Worm (Caenorhabditis elegans) whole organism, L2 larva: ENCODE measurements around the gene F49C12.2.

ENCODE experiments used
- C34F6.9 ChIP-seq: fragments of 150-350 bp; optimal IDR thresholded peaks from 2 replicates; lab custom pipeline; 2014; ENCODE audit warnings: missing biosample characterization, missing genetic modification characterization
- R02D3.7 ChIP-seq: fragments of 150-350 bp; optimal IDR thresholded peaks from 2 replicates; lab custom pipeline; 2014; ENCODE audit warnings: missing biosample characterization, missing genetic modification characterization
- ZK546.5 ChIP-seq: sonication (generic microtip); optimal IDR thresholded peaks from 2 replicates; lab custom pipeline; 2017; ENCODE audit warnings: missing biosample characterization, missing genetic modification characterization
- aly-2 ChIP-seq: fragments of 150-350 bp; optimal IDR thresholded peaks from 2 replicates; lab custom pipeline; 2014; ENCODE audit warnings: missing biosample characterization, missing genetic modification characterization
- ama-1 ChIP-seq: fragments of 150-350 bp; optimal IDR thresholded peaks from 2 replicates; lab custom pipeline; 2018; ENCODE audit warnings: inconsistent platforms
- blmp-1 ChIP-seq: sonication (generic microtip); optimal IDR thresholded peaks from 2 replicates; lab custom pipeline; 2017; ENCODE audit warnings: missing genetic modification characterization, mild to moderate bottlenecking, missing compliant biosample characterization, antibody characterized with exemption, moderate library complexity; ENCODE audit not compliant: insufficient read depth
- ceh-16 ChIP-seq: fragments of 150-350 bp; optimal IDR thresholded peaks from 2 replicates; lab custom pipeline; 2014; ENCODE audit warnings: missing biosample characterization, missing genetic modification characterization
- crh-2 ChIP-seq: sonication (generic microtip); optimal IDR thresholded peaks from 2 replicates; lab custom pipeline; 2017; ENCODE audit warnings: missing biosample characterization, missing genetic modification characterization
- dmd-4 ChIP-seq: sonication (generic microtip); optimal IDR thresholded peaks from 2 replicates; lab custom pipeline; 2017; ENCODE audit warnings: missing biosample characterization, missing genetic modification characterization
- elt-3 ChIP-seq: sonication (generic microtip); optimal IDR thresholded peaks from 2 replicates; lab custom pipeline; 2017; ENCODE audit warnings: missing biosample characterization, missing genetic modification characterization
- fos-1 ChIP-seq: fragments of 150-350 bp; optimal IDR thresholded peaks from 2 replicates; lab custom pipeline; 2014; ENCODE audit warnings: missing biosample characterization, missing genetic modification characterization
- lin-11 ChIP-seq: fragments of 150-350 bp; sonication (generic microtip); optimal IDR thresholded peaks from 2 replicates; lab custom pipeline; 2014; ENCODE audit warnings: missing biosample characterization, missing genetic modification characterization, inconsistent platforms, mixed read lengths
- lin-13 ChIP-seq: fragments of 150-350 bp; optimal IDR thresholded peaks from 2 replicates; lab custom pipeline; 2014; ENCODE audit warnings: missing biosample characterization, missing genetic modification reagents, missing genetic modification characterization
- lin-39 ChIP-seq: fragments of 150-350 bp; optimal IDR thresholded peaks from 2 replicates; lab custom pipeline; 2014; ENCODE audit warnings: missing biosample characterization, missing genetic modification reagents, missing genetic modification characterization
- lsy-2 ChIP-seq, 2 experiments: fragments of 150-350 bp in 1 of 2; sonication (generic microtip) in 1 of 2; optimal IDR thresholded peaks; 2 replicates each; lab custom pipeline; 2014 to 2017; ENCODE audit warnings: missing biosample characterization in 2 of 2, missing genetic modification characterization in 2 of 2
- mbf-1 ChIP-seq: sonication (generic microtip); optimal IDR thresholded peaks from 2 replicates; lab custom pipeline; 2017; ENCODE audit warnings: missing biosample characterization, missing genetic modification characterization
- mdl-1 ChIP-seq, 2 experiments: fragments of 150-350 bp in 1 of 2; sonication (generic microtip) in 1 of 2; optimal IDR thresholded peaks; 2 replicates each; lab custom pipeline; 2017; ENCODE audit warnings: missing biosample characterization in 2 of 2, missing genetic modification characterization in 2 of 2
- nhr-10 ChIP-seq: sonication (generic microtip); optimal IDR thresholded peaks from 2 replicates; lab custom pipeline; 2017; ENCODE audit warnings: missing biosample characterization, missing genetic modification characterization
- nhr-12 ChIP-seq: fragments of 150-350 bp; optimal IDR thresholded peaks from 2 replicates; lab custom pipeline; 2014; ENCODE audit warnings: missing biosample characterization, missing genetic modification characterization
- nhr-129 ChIP-seq: fragments of 150-350 bp; optimal IDR thresholded peaks from 2 replicates; lab custom pipeline; 2014; ENCODE audit warnings: missing biosample characterization, missing genetic modification characterization
- nhr-21 ChIP-seq: fragments of 150-350 bp; optimal IDR thresholded peaks from 2 replicates; lab custom pipeline; 2014; ENCODE audit warnings: missing biosample characterization, missing genetic modification characterization
- nhr-237 ChIP-seq: fragments of 150-350 bp; optimal IDR thresholded peaks from 2 replicates; lab custom pipeline; 2014; ENCODE audit warnings: missing biosample characterization, missing genetic modification characterization
- nhr-25 ChIP-seq: fragments of 150-350 bp; sonication (generic microtip); optimal IDR thresholded peaks from 3 replicates; lab custom pipeline; 2014; ENCODE audit warnings: missing biosample characterization, missing genetic modification characterization
- nhr-6 ChIP-seq: fragments of 150-350 bp; optimal IDR thresholded peaks from 2 replicates; lab custom pipeline; 2014; ENCODE audit warnings: missing biosample characterization, missing genetic modification characterization
- nhr-77 ChIP-seq: fragments of 150-350 bp; optimal IDR thresholded peaks from 2 replicates; lab custom pipeline; 2014; ENCODE audit warnings: missing biosample characterization, missing genetic modification characterization
- peb-1 ChIP-seq: fragments of 150-350 bp; optimal IDR thresholded peaks from 2 replicates; lab custom pipeline; 2014; ENCODE audit warnings: missing biosample characterization, missing genetic modification characterization
- snpc-4 ChIP-seq: fragments of 150-350 bp; optimal IDR thresholded peaks from 2 replicates; lab custom pipeline; 2014; ENCODE audit warnings: missing biosample characterization, missing genetic modification characterization
- unc-39 ChIP-seq: fragments of 150-350 bp; optimal IDR thresholded peaks from 2 replicates; lab custom pipeline; 2014; ENCODE audit warnings: missing biosample characterization, missing genetic modification characterization
- unc-55 ChIP-seq: fragments of 150-350 bp; sonication (generic microtip); optimal IDR thresholded peaks from 3 replicates; lab custom pipeline; 2014; ENCODE audit warnings: missing biosample characterization, missing genetic modification reagents, missing genetic modification characterization
- unc-62 ChIP-seq: fragments of 150-350 bp; optimal IDR thresholded peaks from 2 replicates; lab custom pipeline; 2014; ENCODE audit warnings: missing biosample characterization, missing genetic modification reagents, missing genetic modification characterization
- ztf-1 ChIP-seq: fragments of 200-800 bp; sonication (Bioruptor generic); conservative IDR thresholded peaks from 2 replicates; pipeline ENCODE4 v1.3.6; 2022; ENCODE audit warnings: missing genetic modification characterization, missing compliant biosample characterization
- ztf-11 ChIP-seq: sonication (generic microtip); optimal IDR thresholded peaks from 2 replicates; lab custom pipeline; 2017; ENCODE audit warnings: missing biosample characterization, missing genetic modification characterization
- ztf-4 ChIP-seq: fragments of 150-350 bp; optimal IDR thresholded peaks from 2 replicates; lab custom pipeline; 2014; ENCODE audit warnings: missing biosample characterization, missing genetic modification characterization

The F49C12.2 gene

ce11 chrIV:9299145-9299544, at the start of gene F49C12.2:
F49C12.2 (minus strand) TSS chrIV:9299245.
- no peak for TF ChIP-seq ztf-11 (tag; lab: Kevin White, UChicago)
- no peak for TF ChIP-seq nhr-6 (tag; lab: Kevin White, UChicago)
- no peak for TF ChIP-seq snpc-4 (tag; lab: Kevin White, UChicago)
- no peak for TF ChIP-seq lsy-2 (tag; optimal IDR thresholded peaks at IDR 0.05; lab: Kevin White, UChicago)
- TF ChIP-seq peb-1: no peak
- TF ChIP-seq ztf-4 (tag; lab: Kevin White, UChicago): no peak
- TF ChIP-seq mdl-1 (tag; optimal IDR thresholded peaks at IDR 0.05; lab: Kevin White, UChicago): no peak
- TF ChIP-seq aly-2 (tag; lab: Kevin White, UChicago): no peak
- TF ChIP-seq unc-62 (GFP tag; lab: Kevin White, UChicago): no peak
- TF ChIP-seq unc-39 (tag; lab: Kevin White, UChicago): no peak
- no peak for TF ChIP-seq mbf-1 (tag; lab: Kevin White, UChicago)
- TF ChIP-seq elt-3 (tag; lab: Kevin White, UChicago): no peak
- no peak for TF ChIP-seq ceh-16 (tag; lab: Kevin White, UChicago)
- TF ChIP-seq ztf-1: no peak
- TF ChIP-seq ZK546.5: no peak
- TF ChIP-seq nhr-25 (tag; lab: Kevin White, UChicago): no peak
- TF ChIP-seq ama-1: no peak
- TF ChIP-seq nhr-77 (tag; lab: Kevin White, UChicago): no peak

ce11 chrIV:9343102-9343599, 44.1 kb upstream of the F49C12.2 start, which contains the start of gene pigc-1:
pigc-1 (minus strand) TSS chrIV:9343152.
- TF ChIP-seq fos-1: peak; percentile 20
- peak; percentile 44 for TF ChIP-seq C34F6.9 (tag; lab: Kevin White, UChicago)
- no peak for TF ChIP-seq nhr-21 (tag; lab: Kevin White, UChicago)
- TF ChIP-seq, all 48 proteins: peak for 2

ce11 chrIV:9341591-9341990, 42.5 kb upstream of the F49C12.2 start, which contains the start of gene vps-26:
vps-26 (minus strand) TSS chrIV:9341790.
- TF ChIP-seq fos-1: peak; percentile 47
- peak; percentile 26 for TF ChIP-seq unc-55 (GFP tag; lab: Kevin White, UChicago)
- TF ChIP-seq lsy-2 (tag; optimal IDR thresholded peaks at IDR 0.05; lab: Kevin White, UChicago): peak in 1 of 2 experiments; percentile 49
- TF ChIP-seq R02D3.7 (tag; lab: Kevin White, UChicago): no peak
- peak; percentile 48 for TF ChIP-seq C34F6.9 (tag; lab: Kevin White, UChicago)
- TF ChIP-seq nhr-129 (tag; lab: Kevin White, UChicago): peak; percentile 40
- TF ChIP-seq, all 48 proteins: peak for 5

ce11 chrIV:9339205-9339604, 40.2 kb upstream of the F49C12.2 start, which contains the start of gene T20D3.6:
T20D3.6 (minus strand) TSS chrIV:9339305.
- TF ChIP-seq ztf-4 (tag; lab: Kevin White, UChicago) (no peak), ceh-16 (tag; lab: Kevin White, UChicago) (no peak), R02D3.7 (tag; lab: Kevin White, UChicago) (no peak), nhr-10 (tag; lab: Kevin White, UChicago) (no peak), nhr-6 (tag; lab: Kevin White, UChicago) (no peak), lin-39 (tag; lab: Kevin White, UChicago) (no peak), crh-2 (no peak), lin-11 (tag; lab: Kevin White, UChicago) (no peak), unc-62 (GFP tag; lab: Kevin White, UChicago) (no peak), mbf-1 (tag; lab: Kevin White, UChicago) (no peak), dmd-4 (tag; lab: Kevin White, UChicago) (no peak), C34F6.9 (tag; lab: Kevin White, UChicago) (no peak), nhr-237 (tag; lab: Kevin White, UChicago) (no peak), lin-13 (GFP tag; lab: Kevin White, UChicago) (no peak)
- TF ChIP-seq, all 48 proteins: peak for 0

ce11 chrIV:9336538-9337090, 37.6 kb upstream of the F49C12.2 start, which contains the start of gene T20D3.5:
T20D3.5 (plus strand) TSS chrIV:9337040.
- TF ChIP-seq elt-3 (tag; lab: Kevin White, UChicago): no peak
- no peak for TF ChIP-seq snpc-4 (tag; lab: Kevin White, UChicago)
- no peak for TF ChIP-seq blmp-1 (tag; lab: Kevin White, UChicago)
- no peak for TF ChIP-seq nhr-12
- no peak for TF ChIP-seq lin-39 (tag; lab: Kevin White, UChicago)
